Worm (Caenorhabditis elegans): ENCODE measurements around the gene trm-2A.

Gene trm-2A

ce11 chrV:949084-949483 lies 44.3 kb downstream of the trm-2A start (continued):
- TF ChIP-seq B0261.1 (tag; optimal IDR thresholded peaks at IDR 0.05) = no peak
- no peak for TF ChIP-seq unc-130 (GFP tag; optimal IDR thresholded peaks at IDR 0.05)

- TF ChIP-seq Y56A3A.18 (GFP tag; IDR thresholded peaks at IDR 0.05) = no peak
- TF ChIP-seq egl-18 (GFP tag; IDR thresholded peaks at IDR 0.05) = no peak
- TF ChIP-seq hlh-26 (GFP tag; conservative IDR thresholded peaks at IDR 0.05) = no peak
- TF ChIP-seq nfya-1 (tag; optimal IDR thresholded peaks at IDR 0.05; ENCODE audit: borderline replicate concordance, insufficient read depth) = no peak
- TF ChIP-seq ets-4 (GFP tag; optimal IDR thresholded peaks at IDR 0.05) = no peak
- TF ChIP-seq rec-8 (tag; optimal IDR thresholded peaks at IDR 0.05) = no peak
- TF ChIP-seq hmg-1.2 (GFP tag; IDR thresholded peaks at IDR 0.05) = no peak
Observed at ce11 chrV:949760-950159, 45.0 kb downstream of the trm-2A start, which contains the start of gene Y50D4C.6. Gene Y50D4C.6 (minus strand): TSS chrV:949860.

All from whole organism, young adult.